Worm (Caenorhabditis elegans) whole organism, mixed stage, embryonic: ENCODE data around the gene C17H12.5.

Experiments used
- bed-3 ChIP-seq: fragments of 200-800 bp; sonication (Bioruptor generic); optimal IDR thresholded peaks from 3 replicates; lab custom pipeline; 2018; ENCODE audit warnings: mild to moderate bottlenecking, missing genetic modification characterization, moderate library complexity, missing compliant biosample characterization
- ceh-39 ChIP-seq: fragments of 150-350 bp; optimal IDR thresholded peaks from 2 replicates; lab custom pipeline; 2014; ENCODE audit warnings: missing biosample characterization, missing genetic modification characterization
- ces-1 ChIP-seq: fragments of 150-350 bp; optimal IDR thresholded peaks from 2 replicates; lab custom pipeline; 2014; ENCODE audit warnings: missing biosample characterization, missing genetic modification reagents, missing genetic modification characterization
- flh-1 ChIP-seq: fragments of 200-800 bp; sonication (Bioruptor generic); optimal IDR thresholded peaks from 2 replicates; lab custom pipeline; 2018; ENCODE audit warnings: mild to moderate bottlenecking, missing genetic modification characterization, moderate library complexity, missing compliant biosample characterization
- lin-13 ChIP-seq: fragments of 150-350 bp; optimal IDR thresholded peaks from 2 replicates; lab custom pipeline; 2014; ENCODE audit warnings: missing biosample characterization, missing genetic modification characterization
- pha-4 ChIP-seq: fragments of 150-350 bp; optimal IDR thresholded peaks from 2 replicates; lab custom pipeline; 2018; ENCODE audit warnings: missing biosample characterization, missing genetic modification reagents, missing genetic modification characterization
- snpc-4 ChIP-seq: fragments of 150-350 bp; optimal IDR thresholded peaks from 2 replicates; lab custom pipeline; 2014; ENCODE audit warnings: missing biosample characterization, missing genetic modification characterization
- unc-39 ChIP-seq: fragments of 150-350 bp; optimal IDR thresholded peaks from 2 replicates; lab custom pipeline; 2014; ENCODE audit warnings: missing biosample characterization, missing genetic modification characterization
- unc-62 ChIP-seq: fragments of 150-350 bp; optimal IDR thresholded peaks from 2 replicates; lab custom pipeline; 2014; ENCODE audit warnings: missing biosample characterization, missing genetic modification reagents, missing genetic modification characterization
- ztf-11 ChIP-seq: fragments of 150-350 bp; optimal IDR thresholded peaks from 2 replicates; lab custom pipeline; 2014; ENCODE audit warnings: missing biosample characterization, missing genetic modification characterization

DNA sequence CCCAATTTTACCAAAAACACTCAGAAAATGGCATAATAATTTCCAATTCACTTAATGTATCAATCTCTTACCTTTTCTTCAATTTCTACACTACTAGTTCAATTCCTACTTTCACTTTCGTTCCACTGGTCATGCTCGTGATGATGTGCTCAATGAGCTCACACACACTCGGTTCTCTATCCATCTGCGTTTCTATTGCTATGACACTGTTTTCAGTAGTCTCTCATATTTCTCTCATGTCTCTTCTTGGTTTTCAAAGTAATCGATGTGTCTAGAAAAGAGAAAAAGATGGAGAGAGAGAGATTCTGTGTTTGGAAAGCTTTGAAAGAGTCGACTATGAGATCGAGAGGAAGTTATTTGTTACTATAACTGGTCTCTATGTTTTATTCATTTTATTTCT lies 50.2 kb downstream of the C17H12.5 start:
- no peak for TF ChIP-seq bed-3
- TF ChIP-seq ces-1: peak; percentile 79
- TF ChIP-seq unc-39 (tag; lab: Kevin White, UChicago): no peak
- TF ChIP-seq ztf-11: no peak
- no peak for TF ChIP-seq lin-13 (tag; lab: Kevin White, UChicago)
- no peak for TF ChIP-seq flh-1
- no peak for TF ChIP-seq pha-4 (tag; lab: Kevin White, UChicago)
- no peak for TF ChIP-seq unc-62 (GFP tag; lab: Kevin White, UChicago)
- TF ChIP-seq ceh-39: no peak
- no peak for TF ChIP-seq snpc-4 (tag; lab: Kevin White, UChicago)
